Worm (Caenorhabditis elegans): Measurements from ENCODE around the gene aipr-1.

ce11 chrII:6575647-6576046, 18.4 kb downstream of the aipr-1 start, which contains the start of gene sra-29:
- TF ChIP-seq B0310.2 (tag; optimal IDR thresholded peaks at IDR 0.05) (no peak), flt-1 (GFP tag; IDR thresholded peaks at IDR 0.05) (no peak), tbx-11 (GFP tag; IDR thresholded peaks at IDR 0.05) (no peak)

Measured in whole organism, early embryonic.